Worm (Caenorhabditis elegans) whole organism, L1 larva: ENCODE results near the gene Y51A2A.16.

Experiments
- C04F5.9 ChIP-seq: sonication (generic microtip); optimal IDR thresholded peaks from 2 replicates; lab custom pipeline; 2016; ENCODE audit warnings: missing genetic modification characterization, missing compliant biosample characterization
- C16A3.4 ChIP-seq: fragments of 150-350 bp; optimal IDR thresholded peaks from 2 replicates; lab custom pipeline; 2014; ENCODE audit warnings: missing biosample characterization, missing genetic modification characterization
- F16B12.6 ChIP-seq: fragments of 150-350 bp; optimal IDR thresholded peaks from 2 replicates; lab custom pipeline; 2014; ENCODE audit warnings: missing biosample characterization, missing genetic modification characterization
- Y116A8C.19 ChIP-seq: sonication (generic microtip); optimal IDR thresholded peaks from 2 replicates; lab custom pipeline; 2016; ENCODE audit warnings: missing compliant biosample characterization, missing genetic modification characterization, borderline replicate concordance
- aha-1 ChIP-seq: fragments of 150-350 bp; optimal IDR thresholded peaks from 2 replicates; lab custom pipeline; 2014; ENCODE audit warnings: missing biosample characterization, missing genetic modification characterization
- aly-2 ChIP-seq: fragments of 150-350 bp; optimal IDR thresholded peaks from 2 replicates; lab custom pipeline; 2014; ENCODE audit warnings: missing biosample characterization, missing genetic modification characterization
- ceh-88 ChIP-seq: fragments of 200-800 bp; sonication (Bioruptor generic); IDR thresholded peaks from 2 replicates; pipeline ENCODE4 v1.3.6; 2022; ENCODE audit warnings: missing genetic modification characterization, missing compliant biosample characterization
- ceh-90 ChIP-seq: sonication (generic microtip); optimal IDR thresholded peaks from 2 replicates; lab custom pipeline; 2016; ENCODE audit warnings: missing genetic modification characterization, missing compliant biosample characterization
- ces-1 ChIP-seq: fragments of 150-350 bp; optimal IDR thresholded peaks from 2 replicates; lab custom pipeline; 2014; ENCODE audit warnings: missing biosample characterization, missing genetic modification reagents, missing genetic modification characterization
- dpl-1 ChIP-seq, 3 experiments: fragments of 150-350 bp in 2 of 3; sonication (generic microtip) in 1 of 3; optimal IDR thresholded peaks; 2 replicates each; lab custom pipeline; 2014 to 2017; ENCODE audit warnings: missing biosample characterization in 3 of 3, missing genetic modification characterization in 3 of 3, missing genetic modification reagents in 3 of 3
- efl-1 ChIP-seq, 4 experiments: fragments of 150-350 bp; optimal IDR thresholded peaks in 3 of 4; peaks in 1 of 4; 1 replicate in 1 of 4; 2 replicates in 3 of 4; lab custom pipeline; 2014; ENCODE audit warnings: missing biosample characterization in 2 of 4, missing genetic modification characterization in 2 of 4, missing genetic modification reagents in 2 of 4
- efl-3 ChIP-seq: fragments of 200-800 bp; sonication (Bioruptor generic); optimal IDR thresholded peaks from 2 replicates; lab custom pipeline; 2018; ENCODE audit warnings: mild to moderate bottlenecking, missing genetic modification characterization, missing compliant biosample characterization
- egl-27 ChIP-seq, 2 experiments: fragments of 150-350 bp in 1 of 2; sonication (generic microtip); optimal IDR thresholded peaks; 3 replicates each; lab custom pipeline; 2017 to 2018; ENCODE audit warnings: missing biosample characterization in 2 of 2, missing genetic modification characterization in 2 of 2, missing genetic modification reagents in 2 of 2
- elt-2 ChIP-seq: sonication (generic microtip); optimal IDR thresholded peaks from 2 replicates; lab custom pipeline; 2016; ENCODE audit warnings: missing genetic modification characterization, mild to moderate bottlenecking, inconsistent platforms, missing compliant biosample characterization, missing genetic modification reagents
- elt-3 ChIP-seq, 6 experiments: fragments of 150-350 bp in 1 of 6; sonication (generic microtip); optimal IDR thresholded peaks; 2 replicates each; lab custom pipeline; 2017 to 2018; ENCODE audit warnings: missing biosample characterization in 6 of 6, missing genetic modification characterization in 6 of 6, inconsistent platforms in 1 of 6
- ets-5 ChIP-seq: fragments of 200-800 bp; sonication (Bioruptor generic); IDR thresholded peaks from 2 replicates; pipeline ENCODE4 v1.3.6; 2022; ENCODE audit warnings: missing genetic modification characterization, missing compliant biosample characterization
- lin-35 ChIP-seq, 2 experiments: fragments of 150-350 bp; optimal IDR thresholded peaks; 2 replicates each; lab custom pipeline; 2014; ENCODE audit warnings: missing biosample characterization in 2 of 2, missing genetic modification characterization in 2 of 2, missing genetic modification reagents in 2 of 2
- mab-9 ChIP-seq: fragments of 200-800 bp; sonication (Bioruptor generic); IDR thresholded peaks from 2 replicates; pipeline ENCODE4 v1.3.6; 2022; ENCODE audit warnings: missing genetic modification reagents, missing genetic modification characterization, missing compliant biosample characterization
- nhr-11 ChIP-seq: fragments of 150-350 bp; optimal IDR thresholded peaks from 2 replicates; lab custom pipeline; 2014; ENCODE audit warnings: missing biosample characterization, missing genetic modification characterization
- nhr-19 ChIP-seq: fragments of 200-800 bp; sonication (Bioruptor generic); conservative IDR thresholded peaks from 2 replicates; pipeline ENCODE4 v1.3.6; 2022; ENCODE audit warnings: missing genetic modification characterization, missing compliant biosample characterization
- nhr-47 ChIP-seq: sonication (generic microtip); optimal IDR thresholded peaks from 2 replicates; lab custom pipeline; 2016; ENCODE audit warnings: mild to moderate bottlenecking, missing genetic modification characterization, moderate library complexity, missing compliant biosample characterization
- nhr-71 ChIP-seq: sonication (generic microtip); optimal IDR thresholded peaks from 2 replicates; lab custom pipeline; 2016; ENCODE audit warnings: mild to moderate bottlenecking, missing genetic modification characterization, moderate library complexity, missing compliant biosample characterization
- nhr-85 ChIP-seq: sonication (generic microtip); peaks from one replicate; lab custom pipeline; 2016; ENCODE audit warnings: missing genetic modification characterization, inconsistent platforms, missing compliant biosample characterization
- nhr-90 ChIP-seq: sonication (generic microtip); optimal IDR thresholded peaks from 2 replicates; lab custom pipeline; 2016; ENCODE audit warnings: mild to moderate bottlenecking, missing genetic modification characterization, missing compliant biosample characterization; ENCODE audit not compliant: poor library complexity
- pax-3 ChIP-seq: fragments of 200-800 bp; sonication (Bioruptor generic); optimal IDR thresholded peaks from 2 replicates; lab custom pipeline; 2018; ENCODE audit warnings: mild to moderate bottlenecking, missing genetic modification characterization, moderate library complexity, missing compliant biosample characterization
- pqm-1 ChIP-seq: sonication (generic microtip); optimal IDR thresholded peaks from 3 replicates; lab custom pipeline; 2017; ENCODE audit warnings: missing biosample characterization, missing genetic modification characterization
- skn-1 ChIP-seq: fragments of 150-350 bp; optimal IDR thresholded peaks from 2 replicates; lab custom pipeline; 2014; ENCODE audit warnings: missing biosample characterization, missing genetic modification characterization
- snpc-4 ChIP-seq: fragments of 150-350 bp; optimal IDR thresholded peaks from 2 replicates; lab custom pipeline; 2014; ENCODE audit warnings: missing biosample characterization, missing genetic modification characterization
- sox-4 ChIP-seq: sonication (generic microtip); optimal IDR thresholded peaks from 2 replicates; lab custom pipeline; 2016; ENCODE audit warnings: missing genetic modification characterization, missing compliant biosample characterization
- swsn-7 ChIP-seq: sonication (generic microtip); optimal IDR thresholded peaks from 2 replicates; lab custom pipeline; 2016; ENCODE audit warnings: missing genetic modification characterization, missing compliant biosample characterization
- tbx-2 ChIP-seq: sonication (generic microtip); optimal IDR thresholded peaks from 2 replicates; lab custom pipeline; 2016; ENCODE audit warnings: missing genetic modification characterization, missing compliant biosample characterization
- unc-30 ChIP-seq: sonication (generic microtip); optimal IDR thresholded peaks from 2 replicates; lab custom pipeline; 2017; ENCODE audit warnings: missing biosample characterization, missing genetic modification characterization
- unc-86 ChIP-seq: sonication (generic microtip); optimal IDR thresholded peaks from 2 replicates; lab custom pipeline; 2016; ENCODE audit warnings: missing genetic modification characterization, missing compliant biosample characterization
- unc-98 ChIP-seq: fragments of 200-800 bp; sonication (Bioruptor generic); IDR thresholded peaks from 2 replicates; pipeline ENCODE4 v1.3.6; 2022; ENCODE audit warnings: missing genetic modification characterization, missing compliant biosample characterization
- vab-15 ChIP-seq: sonication (generic microtip); optimal IDR thresholded peaks from 2 replicates; lab custom pipeline; 2017; ENCODE audit warnings: missing genotype, mild to moderate bottlenecking, missing genetic modification characterization, missing compliant biosample characterization
- zag-1 ChIP-seq: fragments of 150-350 bp; optimal IDR thresholded peaks from 2 replicates; lab custom pipeline; 2014; ENCODE audit warnings: missing biosample characterization, missing genetic modification characterization

The Y51A2A.16 gene

DNA sequence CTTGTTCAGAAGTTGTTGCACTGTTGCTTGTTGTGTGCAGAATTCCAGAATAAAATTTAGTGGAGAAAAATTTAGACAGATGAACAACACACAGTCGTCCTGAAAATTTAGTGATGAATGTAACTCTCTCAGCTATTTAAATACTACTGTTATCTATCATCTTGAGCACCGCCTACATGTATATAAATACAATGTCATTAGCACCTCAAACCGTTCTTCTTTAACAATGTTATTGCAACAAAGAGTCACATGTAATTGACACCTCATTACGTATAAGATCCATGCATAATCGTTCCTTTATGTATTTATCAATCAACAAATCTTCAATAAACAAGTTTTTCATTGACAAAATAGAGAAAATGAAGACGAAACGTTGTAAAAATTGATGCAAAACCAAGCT is at the start of gene Y51A2A.16:
Gene Y51A2A.16, minus strand, starts transcription at position 101 of the 400 bp plus-strand sequence.
- TF ChIP-seq nhr-71 (tag; lab: Kevin White, UChicago) = no peak
- TF ChIP-seq egl-27 (tag; optimal IDR thresholded peaks at IDR 0.05; lab: Kevin White, UChicago) = no peak
- no peak for TF ChIP-seq skn-1 (tag; lab: Kevin White, UChicago)
- no peak for TF ChIP-seq unc-30 (tag; lab: Kevin White, UChicago)
- no peak for TF ChIP-seq ceh-88 (GFP tag; lab: Robert Waterston, UW)
- no peak for TF ChIP-seq unc-98 (GFP tag; lab: Robert Waterston, UW)
- no peak for TF ChIP-seq ces-1 (GFP tag; lab: Kevin White, UChicago)
- no peak for TF ChIP-seq efl-1 (optimal IDR thresholded peaks at IDR 0.05; lab: Kevin White, UChicago)
- no peak for TF ChIP-seq efl-1 (GFP tag; optimal IDR thresholded peaks at IDR 0.05 in 1 of 2; lab: Kevin White, UChicago)
- TF ChIP-seq sox-4 (tag; lab: Kevin White, UChicago) = no peak
- no peak for TF ChIP-seq ceh-90 (tag; lab: Kevin White, UChicago)
- TF ChIP-seq F16B12.6 (tag; lab: Kevin White, UChicago) = no peak
- no peak for TF ChIP-seq aha-1 (tag; lab: Kevin White, UChicago)
- no peak for TF ChIP-seq nhr-11 (tag; lab: Kevin White, UChicago)
- TF ChIP-seq vab-15 (tag; lab: Kevin White, UChicago) = no peak
- no peak for TF ChIP-seq Y116A8C.19

DNA sequence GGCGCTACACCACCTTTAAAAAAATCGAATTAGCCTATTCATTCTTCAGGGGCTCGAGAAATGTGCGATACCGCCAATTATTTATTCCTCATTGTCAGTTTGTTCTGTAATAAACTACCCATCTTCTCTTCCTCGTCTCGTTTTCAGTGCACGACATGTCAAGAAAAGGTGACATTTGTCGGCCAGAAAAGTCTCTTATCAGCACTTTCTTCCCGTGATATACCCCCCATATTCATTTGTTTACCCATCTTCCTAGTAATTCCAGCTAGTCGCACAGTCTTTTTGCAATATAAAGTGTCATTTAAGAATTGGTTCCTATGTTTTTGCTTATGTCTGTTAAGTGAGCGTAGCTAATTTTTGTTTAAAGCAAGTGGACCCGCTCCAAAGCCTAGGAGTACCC is 43.8 kb upstream of the Y51A2A.16 start:
- TF ChIP-seq elt-2 (peak; percentile 80), pqm-1 (peak; percentile 39), nhr-47 (tag; lab: Kevin White, UChicago) (no peak), nhr-90 (no peak), efl-1 (optimal IDR thresholded peaks at IDR 0.05; lab: Kevin White, UChicago) (no peak), efl-1 (GFP tag; optimal IDR thresholded peaks at IDR 0.05 in 1 of 2; lab: Kevin White, UChicago) (peak in 1 of 2 experiments; percentile 60), aha-1 (tag; lab: Kevin White, UChicago) (no peak), lin-35 (GFP tag; optimal IDR thresholded peaks at IDR 0.05; lab: Kevin White, UChicago) (peak in 1 of 2 experiments; percentile 22)

DNA sequence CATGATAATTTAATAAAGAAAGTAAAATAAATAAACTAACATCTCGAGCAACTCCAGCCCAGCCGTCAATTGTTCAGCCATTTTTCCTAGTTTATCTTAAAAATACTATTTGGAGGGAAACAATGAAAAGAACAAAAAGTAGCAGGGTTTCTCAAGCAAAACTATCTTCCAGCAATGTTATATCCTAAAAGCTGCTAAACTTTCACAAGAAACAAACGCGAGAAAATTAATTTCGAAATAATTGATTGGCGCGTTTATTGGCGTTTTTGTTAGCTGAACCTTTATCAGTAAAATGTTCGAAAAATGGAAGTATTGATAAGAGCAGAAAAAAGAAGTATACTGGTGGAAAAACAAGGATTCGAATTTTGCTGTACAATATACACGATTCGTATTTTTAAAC is 42.6 kb upstream of the Y51A2A.16 start, which contains the start of gene B0462.5:
Gene B0462.5, minus strand, starts transcription at position 101 of the 400 bp plus-strand sequence.
- TF ChIP-seq pax-3 (tag; lab: Kevin White, UChicago) (no peak), unc-86 (tag; lab: Kevin White, UChicago) (no peak), unc-30 (tag; lab: Kevin White, UChicago) (no peak), elt-3 (tag; optimal IDR thresholded peaks at IDR 0.05; lab: Kevin White, UChicago) (no peak), zag-1 (tag; lab: Kevin White, UChicago) (no peak), F16B12.6 (tag; lab: Kevin White, UChicago) (no peak), ceh-90 (tag; lab: Kevin White, UChicago) (no peak), nhr-85 (tag; lab: Kevin White, UChicago) (no peak)
- TF ChIP-seq, all 84 proteins: peak for 0

DNA sequence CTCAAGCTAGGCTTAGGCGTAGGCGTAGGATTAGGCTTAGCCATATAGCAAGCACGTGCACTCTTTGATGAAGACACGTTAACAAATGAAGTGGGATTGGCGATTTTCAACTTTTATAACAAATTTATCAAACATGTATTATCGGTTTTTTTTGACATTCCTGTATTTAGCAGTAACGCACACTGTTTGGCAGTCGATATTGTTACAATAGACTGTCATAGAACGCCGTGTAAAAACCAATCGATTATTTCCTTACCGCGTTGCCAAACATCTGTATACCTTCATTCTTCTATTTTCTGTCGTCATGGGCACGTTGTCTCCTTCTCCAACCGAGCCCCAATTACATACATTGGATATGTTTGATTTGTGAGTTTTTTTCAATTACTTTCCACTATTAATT is 37.6 kb upstream of the Y51A2A.16 start, which contains the start of gene fbxb-119:
Gene fbxb-119, plus strand, starts transcription at position 301 of the 400 bp plus-strand sequence.
- no peak for TF ChIP-seq C16A3.4 (tag; lab: Kevin White, UChicago)
- no peak for TF ChIP-seq elt-3 (tag; optimal IDR thresholded peaks at IDR 0.05; lab: Kevin White, UChicago)
- TF ChIP-seq dpl-1 (GFP tag; optimal IDR thresholded peaks at IDR 0.05; lab: Kevin White, UChicago) = no peak
- TF ChIP-seq snpc-4 (tag; lab: Kevin White, UChicago) = no peak
- no peak for TF ChIP-seq mab-9 (GFP tag; lab: Robert Waterston, UW)
- TF ChIP-seq swsn-7 = no peak
- no peak for TF ChIP-seq nhr-19 (GFP tag; lab: Robert Waterston, UW)
- no peak for TF ChIP-seq tbx-2 (tag; lab: Kevin White, UChicago)
- TF ChIP-seq aly-2 = no peak
- no peak for TF ChIP-seq efl-3 (GFP tag; lab: Kevin White, UChicago)
- no peak for TF ChIP-seq ceh-90 (tag; lab: Kevin White, UChicago)
- TF ChIP-seq C04F5.9 = no peak
- no peak for TF ChIP-seq ets-5 (GFP tag; lab: Robert Waterston, UW)
- TF ChIP-seq pqm-1 = no peak
